Fruit fly (Drosophila melanogaster): ENCODE results near the gene CG9004.

Gene CG9004

DNA sequence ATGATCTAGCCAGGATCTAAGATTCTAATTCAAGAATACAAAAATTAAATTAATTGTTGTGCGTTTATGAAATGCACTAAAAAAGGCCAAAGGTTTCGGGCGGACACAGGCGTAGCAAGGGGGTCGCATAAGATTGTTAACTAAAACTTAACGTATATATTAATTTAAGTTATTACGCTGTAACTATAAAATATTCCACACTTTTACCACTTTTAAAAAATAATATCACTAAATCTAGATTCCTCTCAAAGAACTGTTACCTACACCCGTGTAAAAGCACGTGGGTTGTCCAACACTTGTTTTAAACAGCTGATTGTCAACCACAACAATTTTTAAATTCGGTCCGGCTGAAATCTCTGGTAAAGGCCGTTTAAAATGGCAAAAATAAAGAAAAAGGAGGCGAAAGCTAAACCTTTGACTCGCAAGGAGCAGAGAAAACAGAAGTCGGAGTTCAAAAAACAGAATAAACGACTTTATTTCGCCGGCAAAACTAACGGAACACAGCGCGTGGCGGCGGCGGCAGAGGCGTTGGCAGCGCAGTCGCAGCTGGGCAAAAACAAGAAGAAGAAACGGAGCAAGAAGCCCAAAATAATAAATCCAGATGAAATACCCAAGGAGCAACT, at the start of gene CG9004, which contains the start of gene mRpL23:
Gene CG9004 (plus strand): TSS at position 308 of the 623 bp plus-strand sequence.
Gene mRpL23 (minus strand): TSS at position 284 of the 623 bp plus-strand sequence.
- no peak for TF ChIP-seq insv (optimal IDR thresholded peaks at IDR 0.05)
- TF ChIP-seq Sin3A (optimal IDR thresholded peaks at IDR 0.05) = peak; percentile 2

DNA sequence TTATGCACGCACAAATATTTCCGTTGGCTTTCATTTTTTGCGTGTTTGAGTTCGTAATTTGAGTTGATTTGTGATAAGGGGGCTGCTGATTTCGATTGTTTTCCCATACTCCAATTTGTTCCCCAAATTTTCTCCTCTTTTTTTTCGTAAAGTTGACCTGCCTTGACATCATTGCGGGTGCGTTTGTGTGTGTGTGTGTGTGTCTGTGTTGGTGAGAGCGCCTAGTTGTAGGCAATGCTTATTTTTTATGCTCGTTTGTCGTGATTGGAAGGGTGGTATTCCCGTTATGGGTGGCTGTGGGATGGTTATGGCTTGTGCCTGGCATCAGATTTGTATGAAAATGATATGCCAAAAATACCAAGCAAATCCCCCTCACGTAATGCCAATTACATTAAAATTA, 48.3 kb upstream of the CG9004 start:
- TF ChIP-seq insv (optimal IDR thresholded peaks at IDR 0.05) (no peak), h (optimal IDR thresholded peaks at IDR 0.05) (no peak), ttk (optimal IDR thresholded peaks at IDR 0.05) (no peak), psq (optimal IDR thresholded peaks at IDR 0.05) (no peak), Sin3A (optimal IDR thresholded peaks at IDR 0.05) (no peak), Myc (optimal IDR thresholded peaks at IDR 0.05) (no peak)

DNA sequence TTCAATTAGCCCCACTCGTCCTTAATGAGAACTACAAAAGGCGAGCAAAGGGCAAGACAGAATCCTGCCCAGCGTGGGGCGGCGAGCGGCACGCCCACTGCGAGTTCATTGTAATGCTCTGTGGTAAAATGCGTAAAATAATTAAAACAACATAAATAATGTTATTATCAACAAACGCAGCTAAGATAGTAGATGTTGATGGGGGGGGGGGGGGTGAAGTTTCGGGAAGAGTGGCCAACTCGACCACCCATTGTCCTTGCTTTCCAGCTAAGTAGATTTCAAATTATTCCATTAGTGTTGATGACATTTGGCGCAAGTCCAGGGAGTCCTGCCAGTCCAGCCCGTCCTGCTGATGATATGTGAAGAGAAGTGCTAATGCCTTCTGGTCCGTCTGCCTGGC, 44.7 kb upstream of the CG9004 start:
- TF ChIP-seq Myc (optimal IDR thresholded peaks at IDR 0.05) (no peak), insv (optimal IDR thresholded peaks at IDR 0.05) (no peak), ttk (optimal IDR thresholded peaks at IDR 0.05) (no peak), Sin3A (optimal IDR thresholded peaks at IDR 0.05) (no peak), psq (optimal IDR thresholded peaks at IDR 0.05) (no peak), h (optimal IDR thresholded peaks at IDR 0.05) (no peak)

DNA sequence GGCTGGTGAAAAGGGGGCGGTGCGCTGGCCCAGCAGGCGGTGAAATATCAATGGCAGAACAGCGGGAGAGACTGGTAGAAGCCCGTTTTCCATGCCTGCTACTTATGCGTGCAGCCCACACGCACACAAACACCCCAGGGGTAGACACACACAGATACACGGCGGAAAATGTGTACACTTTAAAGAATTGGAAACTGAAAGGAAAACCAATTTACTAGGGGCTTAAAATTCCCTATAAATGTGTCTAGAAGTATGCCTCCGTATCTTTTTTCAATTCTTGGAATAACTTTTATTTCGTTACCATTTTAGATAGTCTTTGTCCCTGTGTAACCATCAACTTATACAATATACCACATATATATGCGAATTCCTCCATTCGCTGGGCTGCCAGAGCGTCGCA, 41.3 kb upstream of the CG9004 start:
- TF ChIP-seq h (optimal IDR thresholded peaks at IDR 0.05) (no peak), ttk (optimal IDR thresholded peaks at IDR 0.05) (no peak), Myc (optimal IDR thresholded peaks at IDR 0.05) (no peak), insv (optimal IDR thresholded peaks at IDR 0.05) (no peak), Sin3A (optimal IDR thresholded peaks at IDR 0.05) (no peak), psq (optimal IDR thresholded peaks at IDR 0.05) (no peak)

DNA sequence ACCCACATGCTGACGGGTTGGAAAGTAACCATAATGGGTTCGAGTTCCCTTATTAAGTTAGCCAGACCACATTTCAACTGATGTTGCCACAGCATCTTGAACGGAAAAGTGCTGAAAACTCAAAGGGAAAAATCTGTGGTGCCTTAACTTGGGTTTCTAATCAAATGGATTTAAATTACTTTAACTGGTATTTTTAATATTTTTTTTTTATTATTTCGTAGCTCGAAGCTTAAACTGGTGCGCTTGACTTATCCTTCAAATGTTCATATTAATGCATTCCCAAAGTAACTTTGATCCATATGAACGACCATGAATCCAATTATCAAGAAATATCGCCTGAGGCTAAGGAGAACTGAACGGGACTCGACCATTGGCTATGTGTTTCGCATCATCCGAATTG, 13.3 kb upstream of the CG9004 start, which contains the start of gene CG13801:
Gene CG13801 (plus strand): TSS at position 301 of the 400 bp plus-strand sequence.
- no peak for TF ChIP-seq Myc (optimal IDR thresholded peaks at IDR 0.05)
- TF ChIP-seq Sin3A (optimal IDR thresholded peaks at IDR 0.05) = no peak
- no peak for TF ChIP-seq insv (optimal IDR thresholded peaks at IDR 0.05)
- no peak for TF ChIP-seq psq (optimal IDR thresholded peaks at IDR 0.05)
- TF ChIP-seq h (optimal IDR thresholded peaks at IDR 0.05) = no peak
- TF ChIP-seq ttk (optimal IDR thresholded peaks at IDR 0.05) = no peak

DNA sequence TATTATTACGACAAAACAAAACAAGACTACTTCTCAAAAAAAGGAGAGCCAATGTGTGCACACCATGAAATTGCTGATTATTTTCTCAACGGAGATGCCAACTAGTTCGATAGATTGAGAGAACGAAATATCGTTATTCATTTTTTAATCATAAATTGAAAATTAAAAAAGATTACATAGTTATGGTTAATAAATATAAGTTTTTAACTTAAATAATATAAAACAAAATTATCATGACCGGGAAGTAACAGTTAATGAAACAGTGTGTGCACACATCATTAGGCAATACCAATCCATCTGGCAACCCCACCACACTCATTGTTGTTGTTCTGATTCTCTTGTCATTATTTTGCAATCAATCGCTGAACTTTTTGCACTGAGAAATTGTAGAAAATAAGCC, 1.6 kb upstream of the CG9004 start, which contains the start of the genes CG1317 and CG8993:
Gene CG1317 (minus strand): TSS at position 58 of the 400 bp plus-strand sequence.
Gene CG8993 (plus strand): TSS at position 318 of the 400 bp plus-strand sequence.
- TF ChIP-seq psq (optimal IDR thresholded peaks at IDR 0.05) = no peak
- TF ChIP-seq Myc (optimal IDR thresholded peaks at IDR 0.05) = no peak
- no peak for TF ChIP-seq Sin3A (optimal IDR thresholded peaks at IDR 0.05)
- no peak for TF ChIP-seq h (optimal IDR thresholded peaks at IDR 0.05)
- no peak for TF ChIP-seq insv (optimal IDR thresholded peaks at IDR 0.05)
- no peak for TF ChIP-seq ttk (optimal IDR thresholded peaks at IDR 0.05)

DNA sequence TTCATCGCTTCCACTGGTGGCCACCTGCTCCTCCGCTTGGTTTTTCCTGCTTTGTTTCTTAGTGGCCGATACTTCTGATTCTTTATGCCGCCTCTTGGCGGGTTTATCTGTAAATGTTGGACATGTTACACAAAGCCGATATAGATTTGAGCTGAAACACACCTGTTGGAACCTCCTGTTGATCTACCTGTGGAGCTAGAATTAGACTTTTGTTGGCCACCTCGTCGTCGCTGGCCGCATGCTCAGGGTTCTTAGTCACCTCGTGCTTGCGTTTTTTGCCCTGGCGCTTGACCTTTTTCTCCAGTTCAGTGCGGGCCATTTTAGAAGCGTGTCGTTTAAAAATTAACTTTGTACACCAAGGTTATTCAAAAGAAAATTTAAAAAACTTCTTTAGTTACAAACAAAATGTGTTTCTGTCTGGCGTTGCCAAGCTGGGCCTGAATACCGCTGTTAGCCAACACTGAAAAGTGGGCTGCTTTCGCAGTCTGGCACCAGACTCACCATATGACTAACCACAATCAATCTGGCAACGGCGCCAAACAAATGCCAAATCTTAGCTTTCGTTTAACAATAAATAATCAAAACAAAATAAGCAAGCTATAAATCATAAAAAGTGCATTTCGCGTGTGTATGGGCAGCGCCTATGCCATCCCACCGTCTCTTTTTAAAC, 3.7 kb downstream of the CG9004 start, which contains the start of the genes CG15877 and Svil:
Gene CG15877 (minus strand): TSS at position 443 of the 670 bp plus-strand sequence.
Gene Svil (plus strand): TSS at position 542 of the 670 bp plus-strand sequence.
- TF ChIP-seq psq (optimal IDR thresholded peaks at IDR 0.05) (no peak), ttk (optimal IDR thresholded peaks at IDR 0.05) (no peak), Myc (optimal IDR thresholded peaks at IDR 0.05) (no peak), insv (optimal IDR thresholded peaks at IDR 0.05) (no peak), h (optimal IDR thresholded peaks at IDR 0.05) (no peak), Sin3A (optimal IDR thresholded peaks at IDR 0.05) (no peak)

DNA sequence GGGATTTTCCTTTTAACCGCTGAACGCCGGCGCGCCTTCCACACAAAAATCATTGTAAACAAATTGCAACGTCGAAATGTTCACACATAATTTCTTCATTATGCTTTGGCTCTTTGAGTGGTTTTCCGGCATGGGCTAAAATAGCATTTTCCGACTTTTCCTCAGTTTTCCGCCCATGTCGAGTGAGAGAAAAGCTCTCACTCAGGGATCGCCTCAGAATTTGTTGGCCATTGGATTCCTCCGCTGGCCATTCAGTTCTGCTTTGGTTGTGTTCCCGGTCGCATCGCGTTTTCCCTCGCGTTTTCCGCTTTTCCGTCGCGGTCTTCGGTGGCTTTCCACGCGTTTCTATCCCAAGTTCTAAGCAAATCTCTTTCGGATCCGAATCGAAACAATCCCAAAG, 5.0 kb downstream of the CG9004 start:
- TF ChIP-seq insv (optimal IDR thresholded peaks at IDR 0.05) (no peak), psq (optimal IDR thresholded peaks at IDR 0.05) (no peak), h (optimal IDR thresholded peaks at IDR 0.05) (no peak), ttk (optimal IDR thresholded peaks at IDR 0.05) (no peak), Sin3A (optimal IDR thresholded peaks at IDR 0.05) (no peak), Myc (optimal IDR thresholded peaks at IDR 0.05) (no peak)

DNA sequence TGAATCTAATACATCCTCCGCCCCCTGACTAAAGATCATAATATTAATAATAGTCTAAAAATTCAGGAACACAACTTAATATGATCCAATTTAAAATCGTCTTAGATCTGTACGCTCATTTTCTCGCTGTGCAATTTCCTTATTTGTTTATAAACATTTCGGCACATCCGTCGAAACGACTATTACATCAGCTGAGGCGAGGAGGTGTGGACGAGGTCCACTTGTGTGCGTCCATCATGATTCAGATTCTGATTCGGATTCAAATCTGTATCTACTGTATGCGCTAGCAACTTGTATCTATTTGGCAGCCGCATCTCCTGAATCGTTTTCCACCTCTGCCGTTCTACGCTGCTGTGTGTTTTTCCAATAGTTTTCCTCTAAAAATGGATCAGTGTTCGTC, 5.9 kb downstream of the CG9004 start:
- no peak for TF ChIP-seq insv (optimal IDR thresholded peaks at IDR 0.05)
- TF ChIP-seq Myc (optimal IDR thresholded peaks at IDR 0.05) = no peak
- no peak for TF ChIP-seq Sin3A (optimal IDR thresholded peaks at IDR 0.05)
- no peak for TF ChIP-seq psq (optimal IDR thresholded peaks at IDR 0.05)
- TF ChIP-seq ttk (optimal IDR thresholded peaks at IDR 0.05) = no peak
- TF ChIP-seq h (optimal IDR thresholded peaks at IDR 0.05) = no peak

DNA sequence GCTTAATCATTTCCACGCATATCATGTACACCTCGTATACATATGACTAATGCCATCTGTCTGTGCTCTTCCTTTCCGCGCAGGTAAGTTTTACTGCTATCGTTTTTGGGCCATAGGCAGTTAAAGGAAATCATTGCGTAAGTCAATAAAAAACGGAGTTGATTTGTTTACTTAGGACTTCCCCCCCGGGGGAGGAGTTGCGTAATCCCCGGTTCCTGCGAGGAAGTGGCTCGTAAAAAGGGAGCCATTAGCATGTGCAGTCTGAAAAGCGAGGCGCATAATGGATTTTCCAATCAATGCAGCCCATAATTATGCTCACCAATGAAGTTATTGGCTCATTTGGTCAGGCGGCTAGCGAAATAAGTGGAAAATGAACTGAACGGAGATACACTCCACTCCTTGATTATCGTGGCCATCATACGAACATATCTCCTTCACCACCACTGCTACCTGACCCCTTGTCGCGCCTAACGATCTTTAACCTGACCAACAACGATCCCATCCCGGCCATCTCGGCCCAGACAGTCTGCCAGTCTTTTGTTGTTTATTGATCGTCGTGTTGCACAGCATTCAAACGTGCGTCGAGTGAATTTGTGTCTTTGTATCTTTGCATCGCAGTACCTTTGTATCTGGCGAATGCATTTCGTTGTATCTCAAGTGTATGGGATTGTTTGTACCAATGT, 11.9 kb downstream of the CG9004 start:
- no peak for TF ChIP-seq ttk (optimal IDR thresholded peaks at IDR 0.05)
- TF ChIP-seq Sin3A (optimal IDR thresholded peaks at IDR 0.05) = no peak
- no peak for TF ChIP-seq insv (optimal IDR thresholded peaks at IDR 0.05)
- no peak for TF ChIP-seq Myc (optimal IDR thresholded peaks at IDR 0.05)
- no peak for TF ChIP-seq psq (optimal IDR thresholded peaks at IDR 0.05)
- TF ChIP-seq h (optimal IDR thresholded peaks at IDR 0.05) = no peak

DNA sequence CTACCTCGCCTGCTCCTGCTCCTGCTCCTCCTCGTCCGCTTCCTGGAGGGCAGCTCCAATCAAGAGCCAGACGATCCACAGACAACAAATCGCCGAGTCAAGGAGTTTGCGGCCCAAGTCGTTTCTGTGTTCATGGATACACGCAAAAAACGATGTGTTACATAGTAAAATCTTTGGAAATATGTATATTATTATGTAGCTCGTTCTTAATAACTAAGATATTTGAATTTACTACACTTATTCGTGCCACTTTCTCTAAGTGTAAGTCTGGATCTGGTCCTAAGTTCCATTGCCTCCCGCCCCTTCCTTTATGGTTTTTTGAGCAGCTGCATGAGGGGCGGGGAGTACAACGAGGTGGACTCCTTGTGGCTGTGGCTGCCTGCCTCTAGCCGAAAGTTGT, 12.9 kb downstream of the CG9004 start:
- TF ChIP-seq h (optimal IDR thresholded peaks at IDR 0.05) (no peak), ttk (optimal IDR thresholded peaks at IDR 0.05) (no peak), Sin3A (optimal IDR thresholded peaks at IDR 0.05) (no peak), insv (optimal IDR thresholded peaks at IDR 0.05) (no peak), Myc (optimal IDR thresholded peaks at IDR 0.05) (no peak), psq (optimal IDR thresholded peaks at IDR 0.05) (no peak)

DNA sequence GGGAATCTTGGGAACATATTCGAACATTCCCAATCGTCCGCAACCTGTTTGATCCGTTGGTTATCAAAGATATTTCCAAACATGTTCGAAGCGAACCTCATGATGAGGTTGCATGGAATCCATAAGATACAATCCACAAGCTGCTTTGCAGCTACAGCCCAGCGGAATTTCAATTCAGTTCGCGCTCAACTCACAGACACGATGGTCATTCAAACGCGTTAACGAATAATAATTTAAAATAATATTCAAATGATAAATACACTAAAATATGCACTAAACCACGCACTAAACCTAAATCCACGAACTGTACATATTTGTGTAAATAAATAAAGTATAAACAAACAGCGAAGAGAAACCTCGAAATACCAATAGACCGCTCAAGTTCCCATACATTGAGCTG, 14.3 kb downstream of the CG9004 start:
- TF ChIP-seq Sin3A (optimal IDR thresholded peaks at IDR 0.05) (no peak), Myc (optimal IDR thresholded peaks at IDR 0.05) (no peak), psq (optimal IDR thresholded peaks at IDR 0.05) (no peak), ttk (optimal IDR thresholded peaks at IDR 0.05) (no peak), h (optimal IDR thresholded peaks at IDR 0.05) (no peak), insv (optimal IDR thresholded peaks at IDR 0.05) (no peak)
